Worm (Caenorhabditis elegans) whole organism, L2 larva: ENCODE measurements around the gene gst-7.
"Not testable (repeated sequence)": the region's sequence is repeated elsewhere in the genome, so short reads cannot be mapped to it uniquely, and the experiment has no call there.

ENCODE experiments used
- ama-1 ChIP-seq: fragments of 150-350 bp; optimal IDR thresholded peaks from 2 replicates; lab custom pipeline; 2018; ENCODE audit warnings: inconsistent platforms
- ceh-82 ChIP-seq: fragments of 150-350 bp; optimal IDR thresholded peaks from 2 replicates; lab custom pipeline; 2014; ENCODE audit warnings: missing biosample characterization, missing genetic modification characterization
- egl-27 ChIP-seq: sonication (generic microtip); optimal IDR thresholded peaks from 3 replicates; lab custom pipeline; 2017; ENCODE audit warnings: missing biosample characterization, missing genetic modification reagents, missing genetic modification characterization
- mdl-1 ChIP-seq, 2 experiments: fragments of 150-350 bp in 1 of 2; sonication (generic microtip) in 1 of 2; optimal IDR thresholded peaks; 2 replicates each; lab custom pipeline; 2017; ENCODE audit warnings: missing biosample characterization in 2 of 2, missing genetic modification characterization in 2 of 2
- nhr-25 ChIP-seq: fragments of 150-350 bp; sonication (generic microtip); optimal IDR thresholded peaks from 3 replicates; lab custom pipeline; 2014; ENCODE audit warnings: missing biosample characterization, missing genetic modification characterization
- unc-55 ChIP-seq: fragments of 150-350 bp; sonication (generic microtip); optimal IDR thresholded peaks from 3 replicates; lab custom pipeline; 2014; ENCODE audit warnings: missing biosample characterization, missing genetic modification reagents, missing genetic modification characterization
- unc-62 ChIP-seq: fragments of 150-350 bp; optimal IDR thresholded peaks from 2 replicates; lab custom pipeline; 2014; ENCODE audit warnings: missing biosample characterization, missing genetic modification reagents, missing genetic modification characterization
- zag-1 ChIP-seq: fragments of 150-350 bp; optimal IDR thresholded peaks from 2 replicates; lab custom pipeline; 2014; ENCODE audit warnings: missing biosample characterization, missing genetic modification characterization

ce11 chrII:4842143-4842658, 39.7 kb upstream of the gst-7 start, which contains the start of the genes T23B7.2 and nspd-4:
- TF ChIP-seq unc-55 (GFP tag; lab: Kevin White, UChicago); mdl-1 (tag; optimal IDR thresholded peaks at IDR 0.05; lab: Kevin White, UChicago); unc-62; egl-27 (tag; lab: Kevin White, UChicago); zag-1 (tag; lab: Kevin White, UChicago); ceh-82 (tag; lab: Kevin White, UChicago); ama-1 (lab: Kevin White, UChicago); nhr-25 (tag; lab: Kevin White, UChicago): not testable (repeated sequence)
